Worm (Caenorhabditis elegans) whole organism, early embryonic: ENCODE measurements around the gene H06I04.6.

Experiments
- B0310.2 ChIP-seq: sonication (generic microtip); optimal IDR thresholded peaks from 2 replicates; lab custom pipeline; 2016; ENCODE audit warnings: mild to moderate bottlenecking, missing genetic modification characterization, missing compliant biosample characterization
- F13C5.2 ChIP-seq: sonication (generic microtip); optimal IDR thresholded peaks from 2 replicates; lab custom pipeline; 2017; ENCODE audit warnings: mild to moderate bottlenecking, missing genetic modification characterization, inconsistent platforms, missing compliant biosample characterization
- aly-1 ChIP-seq: sonication (generic microtip); optimal IDR thresholded peaks from 2 replicates; lab custom pipeline; 2016; ENCODE audit warnings: missing genetic modification characterization, missing compliant biosample characterization
- ama-1 ChIP-seq: fragments of 150-350 bp; optimal IDR thresholded peaks from 2 replicates; lab custom pipeline; 2014
- ceh-13 ChIP-seq: fragments of 200-800 bp; sonication (Bioruptor generic); optimal IDR thresholded peaks from 2 replicates; lab custom pipeline; 2018; ENCODE audit warnings: mild to moderate bottlenecking, missing genetic modification characterization, missing compliant biosample characterization
- ceh-36 ChIP-seq: sonication (generic microtip); optimal IDR thresholded peaks from 2 replicates; lab custom pipeline; 2016; ENCODE audit warnings: missing genetic modification characterization, inconsistent platforms, missing compliant biosample characterization
- ets-7 ChIP-seq: sonication (generic microtip); optimal IDR thresholded peaks from 2 replicates; lab custom pipeline; 2016; ENCODE audit warnings: missing genotype, missing genetic modification characterization, missing compliant biosample characterization
- flt-1 ChIP-seq: fragments of 200-800 bp; sonication (Bioruptor generic); IDR thresholded peaks from 2 replicates; pipeline ENCODE4 v1.3.6; 2022; ENCODE audit warnings: missing genetic modification characterization, missing compliant biosample characterization
- hmbx-1 ChIP-seq: sonication (generic microtip); optimal IDR thresholded peaks from 2 replicates; lab custom pipeline; 2016; ENCODE audit warnings: mild to moderate bottlenecking, missing genetic modification characterization, missing compliant biosample characterization
- hmg-4 ChIP-seq: fragments of 200-800 bp; sonication (Bioruptor generic); optimal IDR thresholded peaks from 2 replicates; lab custom pipeline; 2018; ENCODE audit warnings: mild to moderate bottlenecking, missing genetic modification characterization, missing compliant biosample characterization
- hnd-1 ChIP-seq: sonication (generic microtip); optimal IDR thresholded peaks from 2 replicates; lab custom pipeline; 2016; ENCODE audit warnings: missing genetic modification characterization, missing compliant biosample characterization
- pes-1 ChIP-seq: fragments of 200-800 bp; sonication (Bioruptor generic); IDR thresholded peaks from 2 replicates; pipeline ENCODE4 v1.3.6; 2022; ENCODE audit warnings: missing genetic modification reagents, missing genetic modification characterization, missing compliant biosample characterization
- scrt-1 ChIP-seq: fragments of 200-800 bp; sonication (Bioruptor generic); IDR thresholded peaks from 2 replicates; pipeline ENCODE4 v1.3.6; 2022; ENCODE audit warnings: missing genetic modification characterization, missing compliant biosample characterization
- sea-1 ChIP-seq: fragments of 200-800 bp; sonication (Bioruptor generic); conservative IDR thresholded peaks from 2 replicates; pipeline ENCODE4 v1.3.6; 2022; ENCODE audit warnings: missing genetic modification characterization, missing compliant biosample characterization
- tbx-11 ChIP-seq: fragments of 200-800 bp; sonication (Bioruptor generic); IDR thresholded peaks from 2 replicates; pipeline ENCODE4 v1.3.6; 2022; ENCODE audit warnings: missing genetic modification characterization, missing compliant biosample characterization
- tbx-37 ChIP-seq: fragments of 200-800 bp; sonication (Bioruptor generic); conservative IDR thresholded peaks from 2 replicates; pipeline ENCODE4 v1.3.6; 2022; ENCODE audit warnings: missing genetic modification reagents, missing genetic modification characterization, missing compliant biosample characterization
- tra-4 ChIP-seq: sonication (generic microtip); optimal IDR thresholded peaks from 2 replicates; lab custom pipeline; 2017; ENCODE audit warnings: missing genetic modification characterization, missing compliant biosample characterization

H06I04.6 gene

DNA sequence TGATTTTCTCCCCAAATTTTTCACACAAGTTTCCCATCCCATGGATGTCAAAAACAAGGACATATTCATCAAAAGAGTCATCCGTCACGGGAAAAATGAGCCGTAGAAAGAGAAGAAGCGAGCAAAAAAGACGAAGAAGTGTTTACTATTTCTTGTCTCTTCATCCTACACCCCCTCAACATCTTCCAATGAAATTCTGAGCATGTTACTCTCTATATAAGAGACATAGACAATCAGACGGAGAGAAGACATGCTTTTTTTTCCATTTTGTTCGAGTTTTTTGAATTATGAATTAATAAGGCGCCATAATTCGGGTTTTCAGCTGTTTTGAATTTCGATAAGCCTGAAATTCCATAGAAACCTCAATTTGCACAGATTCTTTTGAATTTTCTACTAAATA lies 31.9 kb upstream of the H06I04.6 start:
- TF ChIP-seq pes-1 (GFP tag; lab: Robert Waterston, UW) (no peak), ceh-13 (no peak), scrt-1 (GFP tag; lab: Robert Waterston, UW) (no peak), ceh-36 (tag; lab: Kevin White, UChicago) (no peak), ama-1 (no peak), aly-1 (no peak), tra-4 (tag; lab: Kevin White, UChicago) (no peak), F13C5.2 (no peak), tbx-37 (no peak), hnd-1 (tag; lab: Kevin White, UChicago) (no peak), B0310.2 (tag; lab: Kevin White, UChicago) (no peak), tbx-11 (no peak), hmbx-1 (tag; lab: Kevin White, UChicago) (no peak), flt-1 (GFP tag; lab: Robert Waterston, UW) (no peak), ets-7 (tag; lab: Kevin White, UChicago) (no peak)

DNA sequence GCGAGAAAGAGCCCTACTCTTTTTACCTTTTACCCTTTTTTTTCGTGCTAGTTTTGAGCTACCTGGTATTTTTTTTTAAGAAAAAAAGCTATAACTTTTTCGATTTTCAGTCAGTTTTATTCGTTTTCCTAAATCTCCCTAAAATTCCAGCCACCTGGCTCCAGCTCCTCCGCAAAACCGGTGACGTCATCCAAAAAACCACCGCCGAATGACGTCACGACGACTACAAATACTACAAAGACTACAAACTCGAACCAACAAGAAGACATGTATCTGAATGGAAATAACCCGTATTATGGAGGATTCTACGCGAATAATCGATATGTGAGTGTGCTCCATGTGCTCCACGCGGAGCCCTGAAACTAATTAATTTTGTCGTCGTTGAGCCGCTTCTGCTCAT lies 30.6 kb upstream of the H06I04.6 start:
- TF ChIP-seq F13C5.2 (no peak), tbx-11 (no peak), ets-7 (tag; lab: Kevin White, UChicago) (no peak), scrt-1 (GFP tag; lab: Robert Waterston, UW) (no peak), tbx-37 (no peak), sea-1 (GFP tag; lab: Robert Waterston, UW) (no peak), pes-1 (GFP tag; lab: Robert Waterston, UW) (no peak), ceh-13 (no peak)

DNA sequence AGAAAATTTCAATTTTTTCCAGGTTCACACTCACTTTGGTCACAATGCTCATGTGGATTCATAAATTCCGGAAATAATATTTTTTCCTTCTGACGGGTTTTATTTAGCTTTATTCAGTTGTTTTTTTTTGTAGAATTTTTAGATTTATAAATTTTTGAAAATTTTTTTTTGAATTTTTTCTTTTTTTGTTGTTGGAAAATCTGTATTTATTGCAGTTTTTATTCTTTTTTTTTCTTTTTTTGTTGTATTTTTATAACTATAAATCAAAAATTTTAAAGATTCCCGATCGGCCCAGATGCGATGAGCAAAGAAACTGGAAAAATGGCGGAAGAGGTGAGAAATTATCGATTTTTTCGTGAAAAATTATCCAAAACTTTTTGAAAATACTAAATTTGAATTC lies 27.4 kb upstream of the H06I04.6 start, which contains the start of gene ccep-135:
Gene ccep-135 (plus strand): TSS at position 301 of the 400 bp plus-strand sequence.
- no peak for TF ChIP-seq flt-1 (GFP tag; lab: Robert Waterston, UW)
- TF ChIP-seq ceh-13, result no peak
- no peak for TF ChIP-seq hmbx-1 (tag; lab: Kevin White, UChicago)
- no peak for TF ChIP-seq sea-1 (GFP tag; lab: Robert Waterston, UW)
- TF ChIP-seq ama-1, result no peak
- no peak for TF ChIP-seq F13C5.2
- no peak for TF ChIP-seq ets-7 (tag; lab: Kevin White, UChicago)
- TF ChIP-seq pes-1 (GFP tag; lab: Robert Waterston, UW), result no peak
- no peak for TF ChIP-seq hnd-1 (tag; lab: Kevin White, UChicago)
- no peak for TF ChIP-seq B0310.2 (tag; lab: Kevin White, UChicago)
- no peak for TF ChIP-seq tbx-37
- TF ChIP-seq tra-4 (tag; lab: Kevin White, UChicago), result no peak
- TF ChIP-seq scrt-1 (GFP tag; lab: Robert Waterston, UW), result no peak
- no peak for TF ChIP-seq ceh-36 (tag; lab: Kevin White, UChicago)

DNA sequence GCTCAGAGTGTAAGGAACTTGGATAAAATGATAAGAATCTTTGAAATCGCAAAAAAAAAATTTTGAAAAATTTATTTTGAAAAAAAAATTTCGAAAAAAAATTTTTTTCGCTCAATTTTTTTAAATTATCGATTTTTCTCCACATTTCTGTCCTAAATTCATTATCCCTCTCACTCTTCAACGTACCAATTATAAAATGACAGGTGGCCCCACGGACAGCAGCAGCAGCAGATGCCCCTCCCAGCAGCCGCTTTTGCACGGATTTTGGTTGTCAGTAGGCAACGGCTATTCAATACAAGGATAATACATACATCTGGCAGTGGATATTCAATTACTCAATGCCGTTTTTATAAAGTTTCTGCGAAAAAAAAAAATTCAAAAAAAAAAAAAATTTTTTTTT lies 22.3 kb upstream of the H06I04.6 start, which contains the start of gene sft-1:
Gene sft-1 (plus strand): TSS at position 201 of the 400 bp plus-strand sequence.
- TF ChIP-seq sea-1 (GFP tag; lab: Robert Waterston, UW), result no peak
- no peak for TF ChIP-seq B0310.2 (tag; lab: Kevin White, UChicago)
- TF ChIP-seq aly-1, result no peak
- TF ChIP-seq hnd-1 (tag; lab: Kevin White, UChicago), result no peak
- TF ChIP-seq ama-1, result no peak
- TF ChIP-seq hmg-4 (GFP tag; lab: Kevin White, UChicago), result no peak
- TF ChIP-seq F13C5.2, result no peak
- no peak for TF ChIP-seq pes-1 (GFP tag; lab: Robert Waterston, UW)
- TF ChIP-seq ceh-13, result no peak

DNA sequence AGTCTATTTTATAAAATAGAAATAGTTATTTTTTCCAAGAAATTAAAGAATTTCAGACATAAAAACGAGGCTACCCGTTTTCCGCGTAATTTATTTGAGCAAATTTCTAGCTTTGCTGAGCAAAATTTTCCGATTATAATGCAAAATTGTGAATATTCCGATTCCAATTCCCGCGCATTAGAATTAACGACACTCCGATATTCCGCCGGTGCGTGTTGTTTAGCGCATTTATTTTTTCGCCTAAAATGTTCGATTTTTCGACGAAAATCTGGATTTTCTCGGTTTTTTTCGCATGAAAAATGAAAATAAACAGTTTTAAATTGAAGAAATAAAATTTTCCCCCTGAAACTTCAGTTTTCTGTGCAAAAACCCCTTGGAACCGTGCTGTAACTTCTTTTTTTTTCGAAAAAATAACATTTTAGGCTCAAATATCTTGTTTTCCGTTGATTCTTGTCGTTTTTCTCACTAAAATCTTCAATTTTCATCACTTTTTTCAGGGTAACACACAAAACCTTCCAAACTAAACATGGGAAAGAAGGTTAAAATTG lies 6.0 kb upstream of the H06I04.6 start, which contains the start of gene H06I04.3:
Gene H06I04.3 (plus strand): TSS at position 498 of the 548 bp plus-strand sequence.
- peak; percentile 35 for TF ChIP-seq F13C5.2
- no peak for TF ChIP-seq tra-4 (tag; lab: Kevin White, UChicago)

DNA sequence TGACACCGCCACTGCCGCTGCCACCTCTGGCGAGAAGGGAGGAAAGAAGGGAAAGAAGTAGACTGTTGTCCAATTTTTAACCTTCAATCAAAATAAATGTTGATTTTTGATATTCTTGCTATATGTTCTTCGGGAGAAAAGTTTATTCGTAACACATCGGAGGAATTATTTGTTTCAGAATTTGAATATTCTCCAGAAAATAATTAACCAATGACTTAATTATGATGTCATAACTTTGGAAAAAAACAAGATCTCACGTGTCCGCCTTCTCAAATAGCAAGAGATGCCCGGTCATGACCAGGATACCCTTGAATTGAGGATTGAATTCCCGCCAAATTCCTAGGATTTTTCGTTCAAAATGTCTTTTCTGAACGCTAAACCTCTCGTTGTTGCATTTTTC lies 5.0 kb upstream of the H06I04.6 start:
- TF ChIP-seq F13C5.2 (no peak), tbx-37 (no peak), tbx-11 (no peak), scrt-1 (GFP tag; lab: Robert Waterston, UW) (no peak), pes-1 (GFP tag; lab: Robert Waterston, UW) (no peak), hmbx-1 (tag; lab: Kevin White, UChicago) (no peak), hmg-4 (GFP tag; lab: Kevin White, UChicago) (no peak), B0310.2 (tag; lab: Kevin White, UChicago) (no peak), ets-7 (tag; lab: Kevin White, UChicago) (no peak), tra-4 (tag; lab: Kevin White, UChicago) (no peak), ceh-13 (no peak), ceh-36 (tag; lab: Kevin White, UChicago) (no peak), flt-1 (GFP tag; lab: Robert Waterston, UW) (no peak), aly-1 (no peak), sea-1 (GFP tag; lab: Robert Waterston, UW) (no peak), ama-1 (no peak), hnd-1 (tag; lab: Kevin White, UChicago) (no peak)

DNA sequence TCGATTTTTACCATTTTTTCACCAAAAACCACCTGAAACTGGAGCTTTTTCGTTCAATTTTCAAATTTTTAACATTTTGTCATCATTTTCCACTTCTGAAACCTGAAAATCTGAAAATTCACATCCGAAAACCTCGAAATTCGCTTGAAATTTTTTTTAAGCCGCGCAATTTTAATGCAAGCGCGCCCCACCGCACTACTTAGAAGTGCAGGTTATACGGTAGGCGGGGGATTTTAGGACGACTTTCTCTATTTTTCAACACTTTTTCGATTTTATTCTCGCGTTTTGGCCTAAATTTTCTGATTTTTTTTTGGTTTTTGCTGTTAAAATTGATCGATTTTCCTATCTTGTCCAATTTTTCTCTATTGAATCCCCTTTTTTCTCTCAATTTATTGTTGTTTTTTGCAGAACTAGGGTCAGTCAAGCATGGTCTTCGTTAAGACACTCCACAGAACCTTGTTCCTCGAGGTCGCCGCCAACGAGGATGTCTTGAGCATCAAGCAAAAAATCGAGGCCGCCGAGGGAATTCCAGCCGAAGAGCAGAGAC lies 3.8 kb upstream of the H06I04.6 start, which contains the start of gene ubl-1:
Gene ubl-1 (plus strand): TSS at position 402 of the 547 bp plus-strand sequence.
- TF ChIP-seq hnd-1 (tag; lab: Kevin White, UChicago) (no peak), F13C5.2 (peak; percentile 31)

DNA sequence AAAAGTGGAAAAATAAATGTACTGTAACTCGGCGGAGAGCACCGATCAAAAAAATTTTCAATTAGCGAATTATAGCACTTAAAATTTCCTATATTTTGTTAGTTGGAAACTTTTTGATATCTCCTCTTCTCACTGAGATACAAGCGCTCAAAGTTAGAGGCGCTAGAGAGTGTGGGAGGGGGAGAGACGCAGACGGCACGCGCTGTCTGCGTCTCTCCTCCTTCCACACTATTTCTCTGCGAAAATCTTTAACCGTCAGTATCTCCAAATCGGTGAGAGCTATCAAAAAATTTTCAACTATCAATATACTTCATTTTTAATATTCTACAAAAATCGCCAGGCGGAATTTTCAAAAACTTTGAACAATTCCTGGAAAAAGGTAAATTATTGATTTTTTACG lies 2.6 kb upstream of the H06I04.6 start:
- TF ChIP-seq flt-1 (GFP tag; lab: Robert Waterston, UW) (no peak), sea-1 (GFP tag; lab: Robert Waterston, UW) (no peak), tra-4 (tag; lab: Kevin White, UChicago) (no peak), ets-7 (tag; lab: Kevin White, UChicago) (no peak), ama-1 (no peak), B0310.2 (tag; lab: Kevin White, UChicago) (no peak), tbx-11 (no peak), ceh-36 (tag; lab: Kevin White, UChicago) (no peak), scrt-1 (GFP tag; lab: Robert Waterston, UW) (no peak), F13C5.2 (no peak), tbx-37 (no peak), hmbx-1 (tag; lab: Kevin White, UChicago) (no peak), aly-1 (no peak)
